Worm (Caenorhabditis elegans): ENCODE measurements around the gene R02D5.1.

R02D5.1 gene

DNA sequence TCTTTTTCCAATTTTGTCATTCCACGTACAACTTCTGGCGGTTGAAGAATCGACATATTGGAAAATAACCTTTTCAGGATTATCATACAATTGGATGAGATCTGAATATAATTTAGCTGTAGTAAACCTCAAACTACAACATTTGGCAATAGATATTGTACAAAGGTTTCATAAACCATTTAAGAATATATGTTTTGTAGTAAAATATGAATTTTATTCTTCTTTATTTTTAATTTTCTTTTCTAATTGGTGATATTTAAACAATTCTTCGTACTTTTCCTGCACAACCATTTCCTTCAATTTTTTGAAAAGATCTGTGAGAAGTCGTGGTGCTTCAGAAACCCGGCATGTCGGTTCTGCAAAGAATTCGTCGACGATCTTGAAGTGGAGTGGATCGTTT, 13.0 kb downstream of the R02D5.1 start, which contains the start of gene C53A5.17:
Gene C53A5.17 (minus strand): TSS at position 101 of the 400 bp plus-strand sequence.
- no peak for TF ChIP-seq dve-1 (tag; optimal IDR thresholded peaks at IDR 0.05)
- TF ChIP-seq ceh-45 (GFP tag; IDR thresholded peaks at IDR 0.05) = no peak
- TF ChIP-seq eyg-1 (tag; optimal IDR thresholded peaks at IDR 0.05) = no peak

DNA sequence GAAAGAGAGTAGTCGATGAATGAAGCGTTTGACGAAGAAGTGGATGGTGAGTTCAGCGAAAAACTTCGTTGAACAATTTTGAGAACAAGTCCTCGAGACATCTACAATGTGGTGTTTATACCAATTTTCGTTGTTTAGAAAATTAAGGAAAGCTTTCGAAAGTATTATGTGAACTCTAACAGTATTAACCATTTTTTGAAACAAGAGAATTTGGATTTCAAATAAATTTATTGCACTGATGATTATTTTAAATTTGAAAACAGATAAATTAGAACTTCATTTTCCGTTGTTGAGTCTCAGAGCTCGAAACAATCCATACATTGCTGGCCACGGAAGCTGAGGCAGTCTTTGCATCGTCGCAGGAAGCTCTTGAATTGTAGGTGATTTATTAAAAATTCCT, 14.5 kb downstream of the R02D5.1 start, which contains the start of gene C53A5.16:
Gene C53A5.16 (minus strand): TSS at position 101 of the 400 bp plus-strand sequence.
- TF ChIP-seq ceh-9 (tag; optimal IDR thresholded peaks at IDR 0.05) (no peak), fkh-10 (GFP tag; optimal IDR thresholded peaks at IDR 0.05) (no peak), mec-3 (tag; optimal IDR thresholded peaks at IDR 0.05; ENCODE audit: borderline replicate concordance) (no peak), pros-1 (tag; optimal IDR thresholded peaks at IDR 0.05) (no peak), ceh-45 (GFP tag; IDR thresholded peaks at IDR 0.05) (no peak), ceh-6 (GFP tag; optimal IDR thresholded peaks at IDR 0.05) (no peak), tbx-2 (tag; optimal IDR thresholded peaks at IDR 0.05) (no peak), fkh-6 (tag; optimal IDR thresholded peaks at IDR 0.05) (no peak), pha-4 (tag; optimal IDR thresholded peaks at IDR 0.05) (no peak), unc-86 (tag; optimal IDR thresholded peaks at IDR 0.05) (no peak), C08G9.2 (tag; optimal IDR thresholded peaks at IDR 0.05) (no peak), dve-1 (tag; optimal IDR thresholded peaks at IDR 0.05) (no peak)

DNA sequence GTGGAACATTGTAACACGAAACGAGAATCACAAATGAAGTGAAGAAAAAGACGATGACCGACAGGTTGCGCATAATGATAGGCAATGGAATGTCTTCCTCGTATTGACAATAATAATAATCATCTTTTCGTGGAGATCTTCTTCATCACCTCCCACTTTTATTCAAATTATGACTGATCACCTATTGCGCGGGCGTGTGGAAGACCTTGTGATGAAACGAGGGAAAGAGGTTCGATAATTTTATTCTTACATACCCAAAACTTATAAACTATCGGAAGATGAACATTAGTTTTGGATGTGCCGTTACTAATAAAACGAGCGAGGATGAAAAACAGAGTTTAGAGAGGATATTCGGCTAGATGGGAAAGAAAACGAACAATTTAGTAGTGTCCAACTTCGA, 15.1 kb downstream of the R02D5.1 start, which contains the start of gene C53A5.2:
Gene C53A5.2 (minus strand): TSS at position 101 of the 400 bp plus-strand sequence.
- TF ChIP-seq lin-11 (tag; optimal IDR thresholded peaks at IDR 0.05) (no peak), nhr-11 (tag; optimal IDR thresholded peaks at IDR 0.05) (no peak), hlh-6 (tag; optimal IDR thresholded peaks at IDR 0.05) (no peak), ceh-48 (tag; optimal IDR thresholded peaks at IDR 0.05) (no peak), sox-4 (tag; optimal IDR thresholded peaks at IDR 0.05) (no peak), mec-3 (tag; optimal IDR thresholded peaks at IDR 0.05; ENCODE audit: borderline replicate concordance) (no peak), pros-1 (tag; optimal IDR thresholded peaks at IDR 0.05) (no peak), dve-1 (tag; optimal IDR thresholded peaks at IDR 0.05) (no peak), C38D4.7 (GFP tag; optimal IDR thresholded peaks at IDR 0.05) (no peak), K09A11.1 (tag; optimal IDR thresholded peaks at IDR 0.05; ENCODE audit: insufficient read depth) (no peak), unc-55 (GFP tag; optimal IDR thresholded peaks at IDR 0.05) (no peak), rnt-1 (tag; optimal IDR thresholded peaks at IDR 0.05) (no peak), ahr-1 (tag; optimal IDR thresholded peaks at IDR 0.05) (no peak), ceh-22 (tag; optimal IDR thresholded peaks at IDR 0.05) (no peak), ama-1 (optimal IDR thresholded peaks at IDR 0.05) (no peak), sox-2 (GFP tag; IDR thresholded peaks at IDR 0.05) (no peak)

DNA sequence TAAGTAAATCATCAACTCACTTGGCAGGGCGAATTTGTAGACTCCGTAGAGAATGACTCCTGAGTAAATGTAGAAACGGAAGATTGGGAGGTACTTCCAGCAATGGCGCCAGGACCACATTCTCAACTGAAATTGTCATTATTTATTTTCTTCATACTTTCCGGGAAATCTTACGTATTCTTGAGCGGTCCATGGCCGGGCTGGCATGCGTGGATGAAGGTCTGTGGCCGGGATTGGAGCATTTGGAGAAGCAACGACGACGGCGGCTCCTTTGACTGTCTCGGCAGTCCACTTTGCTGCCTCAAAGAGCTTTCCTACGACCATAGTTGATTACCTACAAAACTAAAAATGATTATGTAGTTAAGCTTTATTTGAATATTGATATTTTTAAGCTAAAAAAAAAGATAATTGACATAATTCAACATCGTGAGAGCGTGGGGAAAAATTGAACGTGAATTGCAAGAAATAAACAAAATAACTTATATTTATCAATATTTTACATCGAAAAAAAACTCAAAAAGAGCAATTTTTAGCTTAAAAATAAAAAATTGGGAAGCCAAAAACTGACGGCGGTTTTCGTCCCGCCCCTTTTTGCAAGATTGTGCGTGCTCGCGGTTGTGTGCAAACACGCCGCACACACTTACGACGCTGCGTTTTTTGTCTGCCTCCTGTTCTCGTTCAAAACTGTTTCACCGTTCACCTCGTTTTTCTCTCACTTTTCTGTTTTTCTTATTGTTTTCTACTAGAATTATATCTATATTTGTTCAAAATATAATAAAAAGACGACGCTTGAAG, 15.9 kb downstream of the R02D5.1 start, which contains the start of gene ril-1:
Gene ril-1 (minus strand): TSS at position 342 of the 795 bp plus-strand sequence.
- TF ChIP-seq ceh-9 (tag; optimal IDR thresholded peaks at IDR 0.05) = no peak
- peak; percentile 44 for TF ChIP-seq ceh-31 (tag; optimal IDR thresholded peaks at IDR 0.05)
- no peak for TF ChIP-seq hlh-30 (tag; optimal IDR thresholded peaks at IDR 0.05; ENCODE audit: insufficient read depth)
- TF ChIP-seq fkh-6 (tag; optimal IDR thresholded peaks at IDR 0.05) = peak; percentile 10
- no peak for TF ChIP-seq unc-42 (tag; optimal IDR thresholded peaks at IDR 0.05)
- no peak for TF ChIP-seq F13H6.1 (tag; optimal IDR thresholded peaks at IDR 0.05)
- peak; percentile 18 for TF ChIP-seq pat-9 (tag; optimal IDR thresholded peaks at IDR 0.05)
- TF ChIP-seq nhr-232 (tag; optimal IDR thresholded peaks at IDR 0.05) = no peak
- TF ChIP-seq fkh-10 (GFP tag; optimal IDR thresholded peaks at IDR 0.05) = no peak
- no peak for TF ChIP-seq mec-3 (tag; optimal IDR thresholded peaks at IDR 0.05; ENCODE audit: borderline replicate concordance)
- TF ChIP-seq ztf-16 (tag; optimal IDR thresholded peaks at IDR 0.05) = peak; percentile 62
- TF ChIP-seq elt-4 (tag; optimal IDR thresholded peaks at IDR 0.05) = no peak
- TF ChIP-seq C38D4.7 (GFP tag; optimal IDR thresholded peaks at IDR 0.05) = peak; percentile 33
- no peak for TF ChIP-seq ahr-1 (tag; optimal IDR thresholded peaks at IDR 0.05)
- no peak for TF ChIP-seq pros-1 (tag; optimal IDR thresholded peaks at IDR 0.05)
- TF ChIP-seq lin-11 (tag; optimal IDR thresholded peaks at IDR 0.05) = no peak
- TF ChIP-seq ets-4 (tag; optimal IDR thresholded peaks at IDR 0.05) = no peak
- no peak for TF ChIP-seq pqm-1 (tag; optimal IDR thresholded peaks at IDR 0.05)
- no peak for TF ChIP-seq pag-3 (tag; optimal IDR thresholded peaks at IDR 0.05; ENCODE audit: borderline replicate concordance)
- TF ChIP-seq tbx-7 (tag; optimal IDR thresholded peaks at IDR 0.05) = no peak
- TF ChIP-seq sdc-2 (tag; optimal IDR thresholded peaks at IDR 0.05) = no peak
- TF ChIP-seq ceh-34 (tag; optimal IDR thresholded peaks at IDR 0.05) = no peak
- TF ChIP-seq ceh-6 (GFP tag; optimal IDR thresholded peaks at IDR 0.05) = no peak
- TF ChIP-seq hlh-15 (tag; optimal IDR thresholded peaks at IDR 0.05) = no peak
- TF ChIP-seq ceh-14 (tag; optimal IDR thresholded peaks at IDR 0.05) = peak; percentile 8
- peak; percentile 29 for TF ChIP-seq nfya-1 (tag; optimal IDR thresholded peaks at IDR 0.05)
- no peak for TF ChIP-seq ceh-18 (tag; optimal IDR thresholded peaks at IDR 0.05)
- TF ChIP-seq hlh-6 (tag; optimal IDR thresholded peaks at IDR 0.05) = no peak

All from whole organism, late embryonic.